Fruit fly (Drosophila melanogaster) whole organism, embryonic: ENCODE measurements around the gene CG31542.

ENCODE experiments used
- CG14965 ChIP-seq: fragments of 200-800 bp; sonication (Bioruptor generic); optimal IDR thresholded peaks from 2 replicates; lab custom pipeline; 2016; ENCODE audit warnings: missing biosample characterization, missing genetic modification characterization, borderline replicate concordance
- CG3281 ChIP-seq: fragments of 200-800 bp; sonication (Bioruptor generic); optimal IDR thresholded peaks from 3 replicates; lab custom pipeline; 2017; ENCODE audit warnings: missing biosample characterization, mild to moderate bottlenecking, missing genetic modification characterization
- dan ChIP-seq: fragments of 200-800 bp; sonication (Bioruptor generic); IDR thresholded peaks from 2 replicates; pipeline ENCODE4 v1.3.6; 2022; ENCODE audit warnings: missing biosample characterization, missing genetic modification characterization
- lbe ChIP-seq: fragments of 200-800 bp; sonication (Bioruptor generic); optimal IDR thresholded peaks from 2 replicates; lab custom pipeline; 2016; ENCODE audit warnings: missing biosample characterization, mild to moderate bottlenecking, missing genetic modification characterization
- pan ChIP-seq, 4 experiments: fragments of >200 bp in 3 of 4; fragments of 200-800 bp in 1 of 4; sonication (Bioruptor generic) in 1 of 4; optimal IDR thresholded peaks in 3 of 4; IDR thresholded peaks in 1 of 4; 2 replicates each; pipeline versions ENCODE4 v1.3.6 to Lab custom; 2017 to 2022; ENCODE audit warnings: missing biosample characterization in 2 of 4, missing genetic modification characterization in 2 of 4, mixed read lengths in 1 of 4
- usp ChIP-seq: fragments of >200 bp; optimal IDR thresholded peaks from 2 replicates; lab custom pipeline; 2017; ENCODE audit warnings: missing biosample characterization, missing genetic modification characterization

DNA sequence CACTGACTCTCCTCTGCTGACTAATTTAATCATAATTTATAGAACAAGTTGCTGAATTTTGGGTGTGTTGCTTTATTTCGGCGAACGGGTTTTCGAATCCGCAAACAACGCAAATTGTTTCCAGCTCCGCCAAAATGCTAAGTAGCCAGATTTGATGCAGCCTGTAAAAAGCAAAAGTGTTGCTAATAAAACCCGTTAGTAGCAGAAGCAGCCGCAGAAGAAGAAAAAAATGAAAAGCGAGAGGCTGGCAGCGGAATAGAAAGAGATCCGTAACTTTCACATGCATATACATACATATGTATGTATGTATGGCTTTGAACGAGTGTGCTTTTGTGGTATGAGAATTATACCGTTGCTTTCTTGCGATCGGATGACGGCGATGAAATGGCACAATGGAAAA lies 22.7 kb downstream of the CG31542 start:
- TF ChIP-seq CG3281 (GFP tag; lab: Kevin White, UChicago) (no peak), lbe (GFP tag; lab: Kevin White, UChicago) (no peak), dan (GFP tag; lab: Robert Waterston, UW) (no peak), pan (optimal IDR thresholded peaks at IDR 0.05; lab: Kevin White, UChicago) (no peak), pan (GFP tag; optimal IDR thresholded peaks at IDR 0.05 in 1 of 2, IDR thresholded peaks at IDR 0.05 in 1 of 2) (no peak), usp (GFP tag; lab: Kevin White, UChicago) (no peak), CG14965 (GFP tag; lab: Kevin White, UChicago) (no peak)
